Worm (Caenorhabditis elegans) whole organism, young adult: ENCODE results near the gene hot-8.

Experiments
- F23B12.7 ChIP-seq: sonication (generic microtip); optimal IDR thresholded peaks from 2 replicates; lab custom pipeline; 2017; ENCODE audit warnings: missing genetic modification characterization, mild to moderate bottlenecking, missing compliant biosample characterization, antibody characterized with exemption, moderate library complexity; ENCODE audit not compliant: insufficient read depth
- bed-1 ChIP-seq: fragments of 200-800 bp; sonication (Bioruptor generic); IDR thresholded peaks from 2 replicates; pipeline ENCODE4 v1.3.6; 2022; ENCODE audit warnings: missing genetic modification reagents, missing genetic modification characterization, missing compliant biosample characterization
- egrh-3 ChIP-seq: fragments of 200-800 bp; sonication (Bioruptor generic); IDR thresholded peaks from 2 replicates; pipeline ENCODE4 v1.3.6; 2022; ENCODE audit warnings: missing genetic modification reagents, missing genetic modification characterization, missing compliant biosample characterization
- hlh-26 ChIP-seq: fragments of 200-800 bp; sonication (Bioruptor generic); conservative IDR thresholded peaks from 2 replicates; pipeline ENCODE4 v1.3.6; 2022; ENCODE audit warnings: missing genetic modification reagents, missing genetic modification characterization, missing compliant biosample characterization
- snpc-4 ChIP-seq, 5 experiments: fragments of 150-350 bp in 1 of 5; sonication (generic microtip) in 4 of 5; optimal IDR thresholded peaks; 2 replicates each; lab custom pipeline; 2014 to 2018; ENCODE audit warnings: missing genetic modification characterization in 5 of 5, missing biosample characterization in 3 of 5, antibody characterized with exemption in 2 of 5, mild to moderate bottlenecking in 2 of 5, missing compliant biosample characterization in 2 of 5, missing genotype in 2 of 5, moderate library complexity in 2 of 5, missing genetic modification reagents in 1 of 5

ce11 chrX:1162019-1162418, 18.1 kb upstream of the hot-8 start, which contains the start of gene tmc-1:
- TF ChIP-seq snpc-4 (GFP tag; optimal IDR thresholded peaks at IDR 0.05; lab: Kevin White, UChicago), result no peak
- no peak for TF ChIP-seq snpc-4 (tag; optimal IDR thresholded peaks at IDR 0.05; lab: Kevin White, UChicago)
- TF ChIP-seq bed-1, result no peak
- TF ChIP-seq hlh-26 (GFP tag; lab: Robert Waterston, UW), result no peak
- TF ChIP-seq egrh-3 (GFP tag; lab: Robert Waterston, UW), result no peak
- TF ChIP-seq F23B12.7 (tag; lab: Kevin White, UChicago), result no peak
